Fruit fly (Drosophila melanogaster) whole organism, embryonic: ENCODE data around the gene lwr.

ENCODE experiments used
- Atf6 ChIP-seq: fragments of 200-800 bp; sonication (Bioruptor generic); IDR thresholded peaks from 2 replicates; pipeline ENCODE4 v1.3.6; 2022; ENCODE audit warnings: missing biosample characterization, missing genetic modification characterization
- BEAF-32 ChIP-seq: fragments of 200-800 bp; sonication (Bioruptor generic); optimal IDR thresholded peaks from 3 replicates; lab custom pipeline; 2017; ENCODE audit warnings: missing biosample characterization, missing genetic modification characterization, mild to moderate bottlenecking, moderate library complexity, missing genetic modification reagents
- CG10543 ChIP-seq: fragments of 200-800 bp; sonication (Bioruptor generic); optimal IDR thresholded peaks from 3 replicates; lab custom pipeline; 2017; ENCODE audit warnings: missing biosample characterization, mild to moderate bottlenecking, missing genetic modification characterization, moderate library complexity
- CG10654 ChIP-seq: fragments of 200-800 bp; sonication (Bioruptor generic); optimal IDR thresholded peaks from 2 replicates; lab custom pipeline; 2016; ENCODE audit warnings: missing biosample characterization, missing genetic modification characterization
- CG14441 ChIP-seq: fragments of 200-800 bp; sonication (Bioruptor generic); IDR thresholded peaks from 2 replicates; pipeline ENCODE4 v1.3.6; 2022; ENCODE audit warnings: missing biosample characterization, missing genetic modification characterization
- CG15479 ChIP-seq: fragments of 200-800 bp; sonication (Bioruptor generic); optimal IDR thresholded peaks from 3 replicates; lab custom pipeline; 2019; ENCODE audit warnings: missing biosample characterization, mild to moderate bottlenecking, missing genetic modification characterization, moderate library complexity
- CG16779 ChIP-seq: fragments of 200-800 bp; sonication (Bioruptor generic); IDR thresholded peaks from 2 replicates; pipeline ENCODE4 v1.3.6; 2022; ENCODE audit warnings: missing biosample characterization, missing genetic modification characterization
- CG18619 ChIP-seq: fragments of 200-800 bp; sonication (Bioruptor generic); optimal IDR thresholded peaks from 3 replicates; lab custom pipeline; 2017; ENCODE audit warnings: missing biosample characterization, mild to moderate bottlenecking, missing genetic modification characterization
- CG2129 ChIP-seq: fragments of 200-800 bp; sonication (Bioruptor generic); IDR thresholded peaks from 2 replicates; pipeline ENCODE4 v1.3.6; 2022; ENCODE audit warnings: missing biosample characterization, missing genetic modification characterization; ENCODE audit not compliant: partially characterized antibody
- CG2712 ChIP-seq: fragments of 200-800 bp; optimal IDR thresholded peaks from 3 replicates; lab custom pipeline; 2019; ENCODE audit warnings: missing biosample characterization, mild to moderate bottlenecking, missing genetic modification characterization, moderate library complexity
- CG34422 ChIP-seq: fragments of 200-800 bp; sonication (Bioruptor generic); IDR thresholded peaks from 3 replicates; pipeline ENCODE4 v1.3.6; 2022; ENCODE audit warnings: missing biosample characterization, missing genetic modification characterization
- CG3995 ChIP-seq: fragments of 200-800 bp; sonication (Bioruptor generic); optimal IDR thresholded peaks from 3 replicates; lab custom pipeline; 2016; ENCODE audit warnings: missing biosample characterization, missing genetic modification characterization
- CG42726 ChIP-seq: fragments of 200-800 bp; sonication (Bioruptor generic); IDR thresholded peaks from 2 replicates; pipeline ENCODE4 v1.3.6; 2022; ENCODE audit warnings: missing biosample characterization, missing genetic modification characterization; ENCODE audit not compliant: partially characterized antibody
- CG4328 ChIP-seq: fragments of 200-800 bp; sonication (Bioruptor generic); optimal IDR thresholded peaks from 3 replicates; lab custom pipeline; 2017; ENCODE audit warnings: missing biosample characterization, missing genetic modification reagents, missing genetic modification characterization
- CG6654 ChIP-seq: fragments of 200-800 bp; sonication (Bioruptor generic); optimal IDR thresholded peaks from 2 replicates; lab custom pipeline; 2017; ENCODE audit warnings: missing biosample characterization, mild to moderate bottlenecking, missing genetic modification characterization
- CG6683 ChIP-seq: fragments of 200-800 bp; sonication (Bioruptor generic); optimal IDR thresholded peaks from 2 replicates; lab custom pipeline; 2017; ENCODE audit warnings: missing biosample characterization, mild to moderate bottlenecking, missing genetic modification characterization, missing genetic modification reagents
- CG7745 ChIP-seq: fragments of 200-800 bp; sonication (Bioruptor generic); optimal IDR thresholded peaks from 2 replicates; lab custom pipeline; 2018; ENCODE audit warnings: missing biosample characterization, mild to moderate bottlenecking, missing genetic modification characterization, moderate library complexity
- CG7963 ChIP-seq: fragments of 200-800 bp; sonication (Bioruptor generic); IDR thresholded peaks from 3 replicates; pipeline ENCODE4 v1.3.6; 2022; ENCODE audit warnings: missing biosample characterization, missing genetic modification characterization; ENCODE audit not compliant: partially characterized antibody
- Dfd ChIP-seq, 2 experiments: fragments of >200 bp; optimal IDR thresholded peaks; 2 replicates each; lab custom pipeline; 2017; ENCODE audit warnings: missing biosample characterization in 2 of 2, missing genetic modification characterization in 2 of 2
- Dp ChIP-seq: fragments of 200-800 bp; sonication (Bioruptor generic); optimal IDR thresholded peaks from 2 replicates; lab custom pipeline; 2018; ENCODE audit warnings: missing biosample characterization, mild to moderate bottlenecking, missing genetic modification characterization, moderate library complexity
- Dref ChIP-seq: fragments of 200-800 bp; sonication (Bioruptor generic); IDR thresholded peaks from 2 replicates; pipeline ENCODE4 v1.3.6; 2022; ENCODE audit warnings: missing biosample characterization, missing genetic modification characterization
- HHEX ChIP-seq: fragments of 200-800 bp; sonication (Bioruptor generic); optimal IDR thresholded peaks from 3 replicates; lab custom pipeline; 2017; ENCODE audit warnings: missing biosample characterization, mild to moderate bottlenecking, missing genetic modification characterization, missing genetic modification reagents
- Hr78 ChIP-seq, 2 experiments: fragments of 200-800 bp in 1 of 2; fragments of >200 bp in 1 of 2; sonication (Bioruptor generic) in 1 of 2; optimal IDR thresholded peaks; 2 replicates each; lab custom pipeline; 2017 to 2019; ENCODE audit warnings: missing biosample characterization in 2 of 2, missing genetic modification characterization in 2 of 2, mild to moderate bottlenecking in 1 of 2, moderate library complexity in 1 of 2
- Lpt ChIP-seq: fragments of >200 bp; optimal IDR thresholded peaks from 2 replicates; lab custom pipeline; 2018; ENCODE audit warnings: missing biosample characterization, missing genetic modification characterization
- MESR4 ChIP-seq: fragments of 200-800 bp; sonication (Bioruptor generic); optimal IDR thresholded peaks from 2 replicates; lab custom pipeline; 2018; ENCODE audit warnings: missing biosample characterization, mild to moderate bottlenecking, missing genetic modification characterization, moderate library complexity
- Med ChIP-seq: fragments of 200-800 bp; sonication (Bioruptor generic); peaks from one replicate; lab custom pipeline; 2016; ENCODE audit warnings: missing biosample characterization, missing genetic modification characterization, mild to moderate bottlenecking, inconsistent platforms, moderate library complexity
- Ptx1 ChIP-seq: fragments of 200-800 bp; sonication (Bioruptor generic); IDR thresholded peaks from 2 replicates; pipeline ENCODE4 v1.3.6; 2022; ENCODE audit warnings: missing biosample characterization, missing genetic modification characterization
- Side ChIP-seq: fragments of 200-800 bp; sonication (Bioruptor generic); optimal IDR thresholded peaks from 2 replicates; lab custom pipeline; 2016; ENCODE audit warnings: missing biosample characterization, missing genetic modification characterization
- Tbp ChIP-seq: fragments of >200 bp; optimal IDR thresholded peaks from 2 replicates; lab custom pipeline; 2018; ENCODE audit warnings: missing biosample characterization, missing genetic modification characterization
- ab ChIP-seq: fragments of 200-800 bp; sonication (Bioruptor generic); optimal IDR thresholded peaks from 2 replicates; lab custom pipeline; 2016; ENCODE audit warnings: missing biosample characterization, missing genetic modification characterization
- amos ChIP-seq: fragments of 200-800 bp; sonication (Bioruptor generic); IDR thresholded peaks from 2 replicates; pipeline ENCODE4 v1.3.6; 2022; ENCODE audit warnings: missing biosample characterization, missing genetic modification characterization; ENCODE audit not compliant: partially characterized antibody
- bsh ChIP-seq, 2 experiments: fragments of 200-800 bp; sonication (Bioruptor generic); optimal IDR thresholded peaks; 2 replicates each; lab custom pipeline; 2017 to 2018; ENCODE audit warnings: mild to moderate bottlenecking in 2 of 2, missing biosample characterization in 2 of 2, missing genetic modification characterization in 2 of 2, moderate library complexity in 1 of 2
- chinmo ChIP-seq: fragments of 200-800 bp; sonication (Bioruptor generic); IDR thresholded peaks from 4 replicates; pipeline ENCODE4 v1.3.6; 2022; ENCODE audit warnings: missing biosample characterization, missing genetic modification characterization; ENCODE audit not compliant: partially characterized antibody
- corto ChIP-seq: fragments of 200-800 bp; sonication (Bioruptor generic); optimal IDR thresholded peaks from 2 replicates; lab custom pipeline; 2016; ENCODE audit warnings: missing biosample characterization, mild to moderate bottlenecking, missing genetic modification characterization, moderate library complexity
- ftz-f1 ChIP-seq: fragments of 200-800 bp; sonication (Bioruptor generic); optimal IDR thresholded peaks from 2 replicates; lab custom pipeline; 2016; ENCODE audit warnings: missing biosample characterization, missing genetic modification characterization
- gcm ChIP-seq: fragments of 200-800 bp; sonication (Bioruptor generic); optimal IDR thresholded peaks from 2 replicates; lab custom pipeline; 2019; ENCODE audit warnings: missing biosample characterization, mild to moderate bottlenecking, missing genetic modification characterization, moderate library complexity
- grau ChIP-seq: fragments of 200-800 bp; optimal IDR thresholded peaks from 3 replicates; lab custom pipeline; 2019; ENCODE audit warnings: missing biosample characterization, mild to moderate bottlenecking, missing genetic modification characterization, moderate library complexity
- gt ChIP-seq: fragments of 200-800 bp; sonication (Bioruptor generic); IDR thresholded peaks from 2 replicates; pipeline ENCODE4 v1.3.6; 2022; ENCODE audit warnings: missing biosample characterization, missing genetic modification characterization
- ken ChIP-seq: fragments of 200-800 bp; sonication (Bioruptor generic); IDR thresholded peaks from 3 replicates; pipeline ENCODE4 v1.3.6; 2022; ENCODE audit warnings: missing biosample characterization, missing genetic modification characterization
- klu ChIP-seq: fragments of 200-800 bp; sonication (Bioruptor generic); IDR thresholded peaks from 2 replicates; pipeline ENCODE4 v1.3.6; 2022; ENCODE audit warnings: missing biosample characterization, missing genetic modification characterization
- nmo ChIP-seq: fragments of 200-800 bp; sonication (Bioruptor generic); optimal IDR thresholded peaks from 2 replicates; lab custom pipeline; 2018; ENCODE audit warnings: missing biosample characterization, mild to moderate bottlenecking, missing genetic modification characterization, moderate library complexity
- nom ChIP-seq: fragments of 200-800 bp; sonication (Bioruptor generic); optimal IDR thresholded peaks from 2 replicates; lab custom pipeline; 2017; ENCODE audit warnings: missing biosample characterization, missing genetic modification characterization, mild to moderate bottlenecking, moderate library complexity, missing genetic modification reagents
- phol ChIP-seq: fragments of 200-800 bp; sonication (Bioruptor generic); optimal IDR thresholded peaks from 3 replicates; lab custom pipeline; 2018; ENCODE audit warnings: missing biosample characterization, mild to moderate bottlenecking, missing genetic modification characterization, moderate library complexity
- salm ChIP-seq: fragments of 200-800 bp; sonication (Bioruptor generic); optimal IDR thresholded peaks from 2 replicates; lab custom pipeline; 2018; ENCODE audit warnings: missing biosample characterization, mild to moderate bottlenecking, missing genetic modification characterization
- slou ChIP-seq: fragments of 200-800 bp; sonication (Bioruptor generic); optimal IDR thresholded peaks from 3 replicates; lab custom pipeline; 2016; ENCODE audit warnings: missing biosample characterization, missing genetic modification characterization
- slp2 ChIP-seq: fragments of 200-800 bp; sonication (Bioruptor generic); optimal IDR thresholded peaks from 2 replicates; lab custom pipeline; 2016; ENCODE audit warnings: missing biosample characterization, missing genetic modification characterization
- sna ChIP-seq: fragments of 200-800 bp; sonication (Bioruptor generic); IDR thresholded peaks from 2 replicates; pipeline ENCODE4 v1.3.6; 2022; ENCODE audit warnings: missing biosample characterization, missing genetic modification characterization; ENCODE audit not compliant: partially characterized antibody
- trh ChIP-seq: fragments of 200-800 bp; sonication (Bioruptor generic); optimal IDR thresholded peaks from 2 replicates; lab custom pipeline; 2016; ENCODE audit warnings: missing biosample characterization, missing genetic modification characterization

The lwr gene

dm6 chr2L:559770-560567, 17.6 kb upstream of the lwr start, which contains the start of gene rempA (continued):
- TF ChIP-seq nmo (no peak), Dfd (GFP tag; optimal IDR thresholded peaks at IDR 0.05; lab: Kevin White, UChicago) (no peak), slp2 (GFP tag; lab: Kevin White, UChicago) (no peak), CG2129 (peak; percentile 43), grau (tag; lab: Kevin White, UChicago) (no peak), ab (GFP tag; lab: Kevin White, UChicago) (no peak), Med (GFP tag; lab: Kevin White, UChicago) (peak; percentile 68), Ptx1 (GFP tag; lab: Robert Waterston, UW) (no peak), Hr78 (GFP tag; optimal IDR thresholded peaks at IDR 0.05; lab: Kevin White, UChicago) (peak in 1 of 2 experiments; percentile 83), CG42726 (GFP tag; lab: Robert Waterston, UW) (peak; percentile 35; the same call in 1 of the 2 replicates), corto (no peak), CG2712 (tag; lab: Kevin White, UChicago) (no peak), CG6683 (GFP tag; lab: Kevin White, UChicago) (no peak), CG34422 (0 out of 3 replicates have a peak, but pooled peaks have one; percentile 33), gt (GFP tag; lab: Robert Waterston, UW) (no peak), Atf6 (GFP tag; lab: Robert Waterston, UW) (no peak), HHEX (no peak), CG10654 (no peak), amos (GFP tag; lab: Robert Waterston, UW) (peak; percentile 69), CG15479 (GFP tag; lab: Kevin White, UChicago) (no peak), Dp (peak; percentile 91), CG10543 (GFP tag; lab: Kevin White, UChicago) (no peak), CG16779 (no peak), chinmo (GFP tag; lab: Robert Waterston, UW) (0 out of 4 replicates have a peak, but pooled peaks have one; percentile 36), CG4328 (GFP tag; lab: Kevin White, UChicago) (no peak), CG18619 (GFP tag; lab: Kevin White, UChicago) (no peak), BEAF-32 (peak; percentile 74), gcm (no peak), CG7745 (tag; lab: Kevin White, UChicago) (no peak), ftz-f1 (GFP tag; lab: Kevin White, UChicago) (peak; percentile 33), ken (GFP tag; lab: Robert Waterston, UW) (no peak), MESR4 (peak; percentile 35), slou (no peak), CG3995 (GFP tag; lab: Kevin White, UChicago) (no peak), CG14441 (GFP tag; lab: Robert Waterston, UW) (no peak), klu (GFP tag; lab: Robert Waterston, UW) (no peak), phol (tag; lab: Kevin White, UChicago) (no peak), CG6654 (GFP tag; lab: Kevin White, UChicago) (no peak), Dref (GFP tag; lab: Robert Waterston, UW) (peak; percentile 80), Side (no peak), sna (GFP tag; lab: Robert Waterston, UW) (peak; percentile 64), salm (tag; lab: Kevin White, UChicago) (no peak), Lpt (GFP tag; lab: Kevin White, UChicago) (no peak), CG7963 (GFP tag; lab: Robert Waterston, UW) (peak; percentile 53; the same call in 1 of the 3 replicates), trh (GFP tag; lab: Kevin White, UChicago) (no peak), nom (no peak), bsh (GFP tag; optimal IDR thresholded peaks at IDR 0.05; lab: Kevin White, UChicago) (no peak), Tbp (no peak)
